Fruit fly (Drosophila melanogaster) whole organism, embryonic: Measurements from ENCODE around the gene spidey.
A peak's percentile ranks its signal among the peaks of the same experiment; 100 is the strongest.

ENCODE experiments used
- Atf6 ChIP-seq: fragments of 200-800 bp; sonication (Bioruptor generic); IDR thresholded peaks from 2 replicates; pipeline ENCODE4 v1.3.6; 2022; ENCODE audit warnings: missing biosample characterization, missing genetic modification characterization
- B-H1 ChIP-seq: fragments of 200-800 bp; sonication (Bioruptor generic); IDR thresholded peaks from 3 replicates; pipeline ENCODE4 v1.3.6; 2022; ENCODE audit warnings: missing biosample characterization, missing genetic modification characterization
- CG10147 ChIP-seq: fragments of 200-800 bp; sonication (Bioruptor generic); optimal IDR thresholded peaks from 2 replicates; lab custom pipeline; 2019; ENCODE audit warnings: missing biosample characterization, mild to moderate bottlenecking, missing genetic modification characterization, moderate library complexity
- CG10267 ChIP-seq: fragments of 200-800 bp; sonication (Bioruptor generic); optimal IDR thresholded peaks from 2 replicates; lab custom pipeline; 2018; ENCODE audit warnings: missing biosample characterization, mild to moderate bottlenecking, missing genetic modification characterization, moderate library complexity
- CG11247 ChIP-seq: fragments of 200-800 bp; sonication (Bioruptor generic); IDR thresholded peaks from 2 replicates; pipeline ENCODE4 v1.3.6; 2022; ENCODE audit warnings: missing biosample characterization, missing genetic modification characterization
- CG11456 ChIP-seq: fragments of 200-800 bp; sonication (Bioruptor generic); IDR thresholded peaks from 3 replicates; pipeline ENCODE4 v1.3.6; 2022; ENCODE audit warnings: missing biosample characterization, missing genetic modification characterization
- CG12104 ChIP-seq: fragments of 200-800 bp; sonication (Bioruptor generic); optimal IDR thresholded peaks from 3 replicates; lab custom pipeline; 2016; ENCODE audit warnings: missing biosample characterization, missing genetic modification characterization
- CG12155 ChIP-seq: fragments of 200-800 bp; sonication (Bioruptor generic); optimal IDR thresholded peaks from 3 replicates; lab custom pipeline; 2016; ENCODE audit warnings: missing biosample characterization, missing genetic modification characterization
- CG17568 ChIP-seq: fragments of 200-800 bp; sonication (Bioruptor generic); optimal IDR thresholded peaks from 2 replicates; lab custom pipeline; 2018; ENCODE audit warnings: missing biosample characterization, mild to moderate bottlenecking, missing genetic modification characterization, moderate library complexity
- CG18619 ChIP-seq: fragments of 200-800 bp; sonication (Bioruptor generic); optimal IDR thresholded peaks from 3 replicates; lab custom pipeline; 2017; ENCODE audit warnings: missing biosample characterization, mild to moderate bottlenecking, missing genetic modification characterization
- CG2199 ChIP-seq: fragments of 200-800 bp; sonication (Bioruptor generic); IDR thresholded peaks from 3 replicates; pipeline ENCODE4 v1.3.6; 2022; ENCODE audit warnings: missing biosample characterization, missing genetic modification characterization
- CG34376 ChIP-seq: fragments of 200-800 bp; sonication (Bioruptor generic); optimal IDR thresholded peaks from 2 replicates; lab custom pipeline; 2018; ENCODE audit warnings: missing biosample characterization, mild to moderate bottlenecking, missing genetic modification characterization
- CG5953 ChIP-seq: fragments of 200-800 bp; sonication (Bioruptor generic); IDR thresholded peaks from 2 replicates; pipeline ENCODE4 v1.3.6; 2022; ENCODE audit warnings: missing biosample characterization, missing genetic modification characterization
- CG6813 ChIP-seq: fragments of 200-800 bp; sonication (Bioruptor generic); optimal IDR thresholded peaks from 2 replicates; lab custom pipeline; 2017; ENCODE audit warnings: missing biosample characterization, missing genetic modification characterization, mild to moderate bottlenecking, moderate library complexity, missing genetic modification reagents
- CG7839 ChIP-seq: fragments of 200-800 bp; sonication (Bioruptor generic); optimal IDR thresholded peaks from 3 replicates; lab custom pipeline; 2018; ENCODE audit warnings: missing biosample characterization, mild to moderate bottlenecking, missing genetic modification characterization, moderate library complexity
- CG8924 ChIP-seq: fragments of 200-800 bp; optimal IDR thresholded peaks from 3 replicates; lab custom pipeline; 2019; ENCODE audit warnings: missing biosample characterization, mild to moderate bottlenecking, missing genetic modification characterization, moderate library complexity
- CrebB ChIP-seq: fragments of 200-800 bp; sonication (Bioruptor generic); optimal IDR thresholded peaks from 3 replicates; lab custom pipeline; 2018; ENCODE audit warnings: missing biosample characterization, mild to moderate bottlenecking, missing genetic modification characterization
- D ChIP-seq, 2 experiments: fragments of 200-800 bp in 1 of 2; fragments of >200 bp in 1 of 2; sonication (Bioruptor generic) in 1 of 2; optimal IDR thresholded peaks; 2 replicates in 1 of 2; 3 replicates in 1 of 2; lab custom pipeline; 2017; ENCODE audit warnings: mild to moderate bottlenecking in 1 of 2, missing biosample characterization in 1 of 2, missing genetic modification characterization in 1 of 2, missing genetic modification reagents in 1 of 2
- Drgx ChIP-seq: fragments of 200-800 bp; sonication (Bioruptor generic); IDR thresholded peaks from 2 replicates; pipeline ENCODE4 v1.3.6; 2022; ENCODE audit warnings: missing biosample characterization, missing genetic modification characterization
- Fer1 ChIP-seq: fragments of 200-800 bp; sonication (Bioruptor generic); optimal IDR thresholded peaks from 2 replicates; lab custom pipeline; 2017; ENCODE audit warnings: missing biosample characterization, mild to moderate bottlenecking, missing genetic modification characterization
- Fer2 ChIP-seq: fragments of 200-800 bp; sonication (Bioruptor generic); optimal IDR thresholded peaks from 2 replicates; lab custom pipeline; 2018; ENCODE audit warnings: missing biosample characterization, mild to moderate bottlenecking, missing genetic modification characterization, moderate library complexity
- HLH4C ChIP-seq: fragments of 200-800 bp; sonication (Bioruptor generic); IDR thresholded peaks from 3 replicates; pipeline ENCODE4 v1.3.6; 2022; ENCODE audit warnings: missing biosample characterization, missing genetic modification characterization; ENCODE audit not compliant: partially characterized antibody
- Hr51 ChIP-seq, 2 experiments: fragments of 200-800 bp; sonication (Bioruptor generic); optimal IDR thresholded peaks; 2 replicates in 1 of 2; 3 replicates in 1 of 2; lab custom pipeline; 2016 to 2018; ENCODE audit warnings: missing biosample characterization in 2 of 2, missing genetic modification characterization in 2 of 2, mild to moderate bottlenecking in 1 of 2, moderate library complexity in 1 of 2
- MESR4 ChIP-seq: fragments of 200-800 bp; sonication (Bioruptor generic); optimal IDR thresholded peaks from 2 replicates; lab custom pipeline; 2018; ENCODE audit warnings: missing biosample characterization, mild to moderate bottlenecking, missing genetic modification characterization, moderate library complexity
- Ptx1 ChIP-seq: fragments of 200-800 bp; sonication (Bioruptor generic); IDR thresholded peaks from 2 replicates; pipeline ENCODE4 v1.3.6; 2022; ENCODE audit warnings: missing biosample characterization, missing genetic modification characterization
- Scr ChIP-seq: fragments of 200-800 bp; sonication (Bioruptor generic); IDR thresholded peaks from 2 replicates; pipeline ENCODE4 v1.3.6; 2022; ENCODE audit warnings: missing biosample characterization, missing genetic modification characterization; ENCODE audit not compliant: partially characterized antibody
- Side ChIP-seq: fragments of 200-800 bp; sonication (Bioruptor generic); optimal IDR thresholded peaks from 2 replicates; lab custom pipeline; 2016; ENCODE audit warnings: missing biosample characterization, missing genetic modification characterization
- Xrp1 ChIP-seq: fragments of 200-800 bp; sonication (Bioruptor generic); IDR thresholded peaks from 2 replicates; pipeline ENCODE4 v1.3.6; 2022; ENCODE audit warnings: missing biosample characterization, missing genetic modification characterization
- ap ChIP-seq: fragments of 200-800 bp; sonication (Bioruptor generic); IDR thresholded peaks from 2 replicates; pipeline ENCODE4 v1.3.6; 2022; ENCODE audit warnings: missing biosample characterization, missing genetic modification characterization
- bcd ChIP-seq: fragments of 200-800 bp; sonication (Bioruptor generic); optimal IDR thresholded peaks from 2 replicates; lab custom pipeline; 2017; ENCODE audit warnings: missing biosample characterization, mild to moderate bottlenecking, missing genetic modification characterization
- cad ChIP-seq: fragments of >200 bp; optimal IDR thresholded peaks from 2 replicates; lab custom pipeline; 2017; ENCODE audit warnings: missing biosample characterization, missing genetic modification characterization
- chinmo ChIP-seq: fragments of 200-800 bp; sonication (Bioruptor generic); IDR thresholded peaks from 4 replicates; pipeline ENCODE4 v1.3.6; 2022; ENCODE audit warnings: missing biosample characterization, missing genetic modification characterization; ENCODE audit not compliant: partially characterized antibody
- chn ChIP-seq: fragments of 200-800 bp; sonication (Bioruptor generic); optimal IDR thresholded peaks from 2 replicates; lab custom pipeline; 2016; ENCODE audit warnings: missing biosample characterization, missing genetic modification characterization
- corto ChIP-seq: fragments of 200-800 bp; sonication (Bioruptor generic); optimal IDR thresholded peaks from 2 replicates; lab custom pipeline; 2016; ENCODE audit warnings: missing biosample characterization, mild to moderate bottlenecking, missing genetic modification characterization, moderate library complexity
- disco-r ChIP-seq: fragments of 200-800 bp; sonication (Bioruptor generic); optimal IDR thresholded peaks from 2 replicates; lab custom pipeline; 2016; ENCODE audit warnings: missing biosample characterization, missing genetic modification characterization
- ems ChIP-seq: fragments of 200-800 bp; sonication (Bioruptor generic); optimal IDR thresholded peaks from 3 replicates; lab custom pipeline; 2016; ENCODE audit warnings: missing biosample characterization, missing genetic modification characterization
- inv ChIP-seq: fragments of 200-800 bp; sonication (Bioruptor generic); IDR thresholded peaks from 2 replicates; pipeline ENCODE4 v1.3.6; 2022; ENCODE audit warnings: missing biosample characterization, missing genetic modification characterization; ENCODE audit not compliant: partially characterized antibody
- klu ChIP-seq: fragments of 200-800 bp; sonication (Bioruptor generic); IDR thresholded peaks from 2 replicates; pipeline ENCODE4 v1.3.6; 2022; ENCODE audit warnings: missing biosample characterization, missing genetic modification characterization
- mld ChIP-seq: fragments of 200-800 bp; sonication (Bioruptor generic); IDR thresholded peaks from 3 replicates; pipeline ENCODE4 v1.3.6; 2022; ENCODE audit warnings: missing biosample characterization, missing genetic modification characterization; ENCODE audit not compliant: partially characterized antibody
- ranshi ChIP-seq: fragments of 200-800 bp; sonication (Bioruptor generic); IDR thresholded peaks from 2 replicates; pipeline ENCODE4 v1.3.6; 2022; ENCODE audit warnings: missing biosample characterization, missing genetic modification characterization
- slou ChIP-seq: fragments of 200-800 bp; sonication (Bioruptor generic); optimal IDR thresholded peaks from 3 replicates; lab custom pipeline; 2016; ENCODE audit warnings: missing biosample characterization, missing genetic modification characterization
- sna ChIP-seq: fragments of 200-800 bp; sonication (Bioruptor generic); IDR thresholded peaks from 2 replicates; pipeline ENCODE4 v1.3.6; 2022; ENCODE audit warnings: missing biosample characterization, missing genetic modification characterization; ENCODE audit not compliant: partially characterized antibody
- sqz ChIP-seq: fragments of 200-800 bp; sonication (Bioruptor generic); optimal IDR thresholded peaks from 3 replicates; lab custom pipeline; 2018; ENCODE audit warnings: missing biosample characterization, mild to moderate bottlenecking, missing genetic modification characterization
- stc ChIP-seq: fragments of 200-800 bp; sonication (Bioruptor generic); IDR thresholded peaks from 2 replicates; pipeline ENCODE4 v1.3.6; 2022; ENCODE audit warnings: missing biosample characterization, missing genetic modification characterization
- ttk ChIP-seq: fragments of 200-800 bp; sonication (Bioruptor generic); IDR thresholded peaks from 2 replicates; pipeline ENCODE4 v2.1.2; 2022; ENCODE audit warnings: missing biosample characterization, missing genetic modification characterization
- vvl ChIP-seq: fragments of 200-800 bp; sonication (Bioruptor generic); IDR thresholded peaks from 2 replicates; pipeline ENCODE4 v1.3.6; 2022; ENCODE audit warnings: missing biosample characterization, missing genetic modification characterization

spidey gene

dm6 chrX:7944772-7945722 lies 36.3 kb downstream of the spidey start (continued):
- TF ChIP-seq CG6813 (GFP tag; lab: Kevin White, UChicago): no peak
- 0 out of 2 replicates have a peak, but pooled peaks have one; percentile 22 for TF ChIP-seq CG11247 (GFP tag; lab: Robert Waterston, UW)
- no peak for TF ChIP-seq bcd (GFP tag; lab: Kevin White, UChicago)
- peak; percentile 13; the same call in 1 of the 3 replicates for TF ChIP-seq B-H1
- TF ChIP-seq CG12104 (GFP tag; lab: Kevin White, UChicago): no peak
- no peak for TF ChIP-seq ems (GFP tag; lab: Kevin White, UChicago)
- TF ChIP-seq klu (GFP tag; lab: Robert Waterston, UW): no peak
- no peak for TF ChIP-seq Side
- peak in 1 of 2 experiments; percentile 23 for TF ChIP-seq Hr51 (GFP tag; optimal IDR thresholded peaks at IDR 0.05; lab: Kevin White, UChicago)
- no peak for TF ChIP-seq CG5953
- no peak for TF ChIP-seq CG8924 (tag; lab: Kevin White, UChicago)
- no peak for TF ChIP-seq Fer2 (tag; lab: Kevin White, UChicago)
- no peak for TF ChIP-seq CG17568 (GFP tag; lab: Kevin White, UChicago)
- TF ChIP-seq Atf6 (GFP tag; lab: Robert Waterston, UW): no peak
- TF ChIP-seq disco-r (GFP tag; lab: Kevin White, UChicago): no peak
- no peak for TF ChIP-seq mld (GFP tag; lab: Robert Waterston, UW)
- no peak for TF ChIP-seq CG11456 (GFP tag; lab: Robert Waterston, UW)
- peak; percentile 31 for TF ChIP-seq chn (GFP tag; lab: Kevin White, UChicago)
- no peak for TF ChIP-seq cad
- TF ChIP-seq CG10147 (GFP tag; lab: Kevin White, UChicago): peak; percentile 27

DNA sequence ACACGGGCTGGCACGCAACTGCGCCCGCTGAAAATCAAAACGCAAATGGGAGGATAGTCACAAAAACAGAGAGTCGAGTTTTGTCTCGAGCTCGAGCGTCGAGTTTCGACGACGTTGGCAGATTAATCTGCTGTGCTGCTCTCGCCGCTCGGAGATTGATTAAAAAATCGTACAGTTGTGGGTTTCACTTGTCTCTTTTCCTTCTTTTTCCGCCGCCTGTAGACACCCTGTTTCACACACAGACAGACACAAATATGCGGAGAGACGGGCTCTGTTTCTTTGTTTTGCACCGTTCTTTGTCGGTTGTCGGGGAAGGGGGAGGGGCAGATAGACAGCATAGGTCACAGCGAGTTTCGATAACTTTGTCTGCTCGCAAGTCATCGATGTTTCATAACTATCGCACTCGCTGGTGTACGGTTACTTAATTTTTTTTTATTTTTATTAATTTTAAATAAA lies 38.2 kb downstream of the spidey start, which contains the start of gene orion:
Gene orion, minus strand, starts transcription at position 51 of the 456 bp plus-strand sequence.
- TF ChIP-seq MESR4 (peak; percentile 22), Drgx (GFP tag; lab: Robert Waterston, UW) (peak; percentile 79), HLH4C (GFP tag; lab: Robert Waterston, UW) (peak; percentile 72), CG34376 (GFP tag; lab: Kevin White, UChicago) (peak; percentile 60), ap (GFP tag; lab: Robert Waterston, UW) (no peak), ranshi (GFP tag; lab: Robert Waterston, UW) (peak; percentile 48; the same call in 1 of the 2 replicates), CG2199 (GFP tag; lab: Robert Waterston, UW) (peak; percentile 72; the same call in 1 of the 3 replicates), CG7839 (tag; lab: Kevin White, UChicago) (no peak), sna (GFP tag; lab: Robert Waterston, UW) (peak; percentile 69), Atf6 (GFP tag; lab: Robert Waterston, UW) (peak; percentile 32; the same call in 1 of the 2 replicates), stc (GFP tag; lab: Robert Waterston, UW) (peak; percentile 26; the same call in 1 of the 2 replicates), Ptx1 (GFP tag; lab: Robert Waterston, UW) (0 out of 2 replicates have a peak, but pooled peaks have one; percentile 25), corto (GFP tag; lab: Kevin White, UChicago) (no peak), chinmo (GFP tag; lab: Robert Waterston, UW) (peak; percentile 90), Fer1 (GFP tag; lab: Kevin White, UChicago) (peak; percentile 58), Xrp1 (GFP tag; lab: Robert Waterston, UW) (peak; percentile 45; the same call in 1 of the 2 replicates), CG12155 (GFP tag; lab: Kevin White, UChicago) (peak; percentile 67), sqz (GFP tag; lab: Kevin White, UChicago) (peak; percentile 58), CrebB (tag; lab: Kevin White, UChicago) (peak; percentile 5), ttk (GFP tag; lab: Robert Waterston, UW) (no peak), CG10267 (peak; percentile 21), CG18619 (no peak), Side (peak; percentile 9), D (optimal IDR thresholded peaks at IDR 0.05; lab: Kevin White, UChicago) (no peak), D (GFP tag; optimal IDR thresholded peaks at IDR 0.05; lab: Kevin White, UChicago) (peak; percentile 9), vvl (GFP tag; lab: Robert Waterston, UW) (peak; percentile 62), slou (GFP tag; lab: Kevin White, UChicago) (no peak), Scr (peak; percentile 79), inv (GFP tag; lab: Robert Waterston, UW) (peak; percentile 54)
